Fruit fly (Drosophila melanogaster): ENCODE results near the gene CG7290.

CG7290 gene

DNA sequence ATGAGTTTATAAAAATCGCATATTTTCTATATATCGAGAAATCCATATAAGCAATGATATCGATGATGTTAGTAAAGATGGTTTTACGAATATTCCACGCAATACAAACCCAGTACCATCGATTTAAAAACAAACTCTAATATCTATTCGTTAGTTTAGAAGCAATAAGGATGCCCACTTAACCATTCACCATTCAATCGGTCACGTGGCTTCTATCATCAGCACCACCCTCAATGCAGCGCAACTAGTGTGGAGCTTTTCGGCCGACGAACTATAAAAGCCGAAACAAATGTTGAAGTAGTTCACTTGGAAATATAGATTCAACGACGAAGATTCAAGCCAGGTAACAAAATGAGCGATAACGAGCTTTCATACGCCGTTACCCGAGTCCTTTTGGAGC lies 25.5 kb upstream of the CG7290 start, which contains the start of gene CG13813:
Gene CG13813, plus strand, starts transcription at position 301 of the 400 bp plus-strand sequence.
- no peak for TF ChIP-seq net (GFP tag; optimal IDR thresholded peaks at IDR 0.05)
- TF ChIP-seq CG32006 (GFP tag; optimal IDR thresholded peaks at IDR 0.05) = no peak
- no peak for TF ChIP-seq Eip78C (GFP tag)
- TF ChIP-seq dsx (GFP tag; optimal IDR thresholded peaks at IDR 0.05; ENCODE audit: poor library complexity, severe bottlenecking) = no peak
- no peak for TF ChIP-seq lz (GFP tag; optimal IDR thresholded peaks at IDR 0.05)
- TF ChIP-seq CG10631 (GFP tag; optimal IDR thresholded peaks at IDR 0.05) = no peak

DNA sequence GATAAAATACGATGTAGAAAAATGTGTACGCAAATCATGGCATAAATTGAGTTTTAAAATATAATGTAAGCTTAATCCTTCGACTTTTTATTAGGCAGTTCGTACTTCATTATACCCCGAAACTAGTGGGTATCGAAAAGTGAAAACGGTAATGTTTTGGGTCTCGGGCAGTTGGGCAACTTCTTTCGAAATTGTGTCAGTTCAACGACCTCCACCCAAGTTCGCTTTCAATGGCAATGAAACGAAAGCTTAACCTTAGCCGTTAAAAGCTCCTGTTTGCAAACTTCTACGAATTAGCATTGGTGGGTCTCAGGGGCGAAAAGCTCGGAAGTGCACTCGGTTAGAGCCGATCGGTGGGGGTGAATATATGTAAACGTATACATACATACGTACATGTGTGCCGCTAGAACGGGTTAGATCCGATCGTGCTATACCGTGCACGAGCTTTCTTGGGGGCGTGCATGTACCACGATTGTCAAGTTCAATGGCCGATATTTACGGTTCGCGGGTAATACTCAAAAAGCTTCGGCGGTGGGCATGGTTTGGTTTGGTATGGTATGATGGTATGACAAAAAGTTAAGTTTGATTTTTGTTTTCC lies 24.4 kb upstream of the CG7290 start:
- TF ChIP-seq Hr4 (GFP tag; optimal IDR thresholded peaks at IDR 0.05) (no peak), Gug (GFP tag; IDR thresholded peaks at IDR 0.05) (no peak), svp (GFP tag) (no peak), esn (GFP tag; optimal IDR thresholded peaks at IDR 0.05) (peak; percentile 17), Hr39 (GFP tag; optimal IDR thresholded peaks at IDR 0.05) (no peak), Eip78C (GFP tag) (peak; percentile 74), CG15336 (GFP tag; IDR thresholded peaks at IDR 0.05) (no peak), Lpt (GFP tag; optimal IDR thresholded peaks at IDR 0.05) (no peak), CG8319 (GFP tag; optimal IDR thresholded peaks at IDR 0.05) (no peak), Blimp-1 (GFP tag; optimal IDR thresholded peaks at IDR 0.05) (peak; percentile 87), dsx (GFP tag; optimal IDR thresholded peaks at IDR 0.05; ENCODE audit: poor library complexity, severe bottlenecking) (no peak), CG1621 (tag; optimal IDR thresholded peaks at IDR 0.05) (no peak), CG11294 (GFP tag; IDR thresholded peaks at IDR 0.05) (no peak), fkh (GFP tag; optimal IDR thresholded peaks at IDR 0.05) (no peak), Eip93F (GFP tag; optimal IDR thresholded peaks at IDR 0.05) (peak; percentile 76), CG6276 (GFP tag; optimal IDR thresholded peaks at IDR 0.05) (no peak), CG10669 (GFP tag; optimal IDR thresholded peaks at IDR 0.05) (no peak), CG6163 (GFP tag; IDR thresholded peaks at IDR 0.05) (0 out of 3 replicates have a peak, but pooled peaks have one; percentile 17)

DNA sequence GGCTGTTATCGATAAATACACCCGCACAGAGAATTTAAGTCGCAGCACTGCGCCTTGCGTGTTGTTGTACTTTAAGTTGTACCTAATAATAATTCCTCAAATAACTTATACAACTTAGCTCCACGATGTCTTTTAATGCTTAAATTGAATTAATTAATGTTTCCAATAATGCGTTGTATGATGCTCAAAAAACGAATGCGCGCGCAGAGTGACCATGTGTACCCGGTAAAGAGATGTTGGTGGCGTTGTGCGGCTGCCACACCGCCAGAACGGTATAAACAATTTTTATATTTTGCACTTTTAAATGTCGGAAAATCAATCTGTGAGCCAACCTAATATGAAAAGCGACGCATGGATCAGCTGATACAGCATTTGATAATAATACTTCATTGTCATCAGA lies 20.3 kb upstream of the CG7290 start:
- TF ChIP-seq CG6792 (GFP tag; optimal IDR thresholded peaks at IDR 0.05) = no peak
- TF ChIP-seq Hr4 (GFP tag; optimal IDR thresholded peaks at IDR 0.05) = no peak
- no peak for TF ChIP-seq Ets96B (tag; optimal IDR thresholded peaks at IDR 0.05)
- TF ChIP-seq CG10669 (GFP tag; optimal IDR thresholded peaks at IDR 0.05) = no peak
- no peak for TF ChIP-seq CG34406 (GFP tag; optimal IDR thresholded peaks at IDR 0.05)
- no peak for TF ChIP-seq CG10631 (GFP tag; optimal IDR thresholded peaks at IDR 0.05)
- TF ChIP-seq Hr39 (GFP tag; optimal IDR thresholded peaks at IDR 0.05) = no peak
- no peak for TF ChIP-seq CG8632 (GFP tag; optimal IDR thresholded peaks at IDR 0.05)
- no peak for TF ChIP-seq CG11902 (GFP tag; optimal IDR thresholded peaks at IDR 0.05)
- no peak for TF ChIP-seq Sox102F (GFP tag; optimal IDR thresholded peaks at IDR 0.05)
- no peak for TF ChIP-seq CG9139 (GFP tag; optimal IDR thresholded peaks at IDR 0.05)
- no peak for TF ChIP-seq cyc (GFP tag; optimal IDR thresholded peaks at IDR 0.05)
- no peak for TF ChIP-seq CG3919 (GFP tag; optimal IDR thresholded peaks at IDR 0.05)
- TF ChIP-seq Hr38 (GFP tag; optimal IDR thresholded peaks at IDR 0.05) = no peak
- TF ChIP-seq CG8319 (GFP tag; optimal IDR thresholded peaks at IDR 0.05) = no peak

DNA sequence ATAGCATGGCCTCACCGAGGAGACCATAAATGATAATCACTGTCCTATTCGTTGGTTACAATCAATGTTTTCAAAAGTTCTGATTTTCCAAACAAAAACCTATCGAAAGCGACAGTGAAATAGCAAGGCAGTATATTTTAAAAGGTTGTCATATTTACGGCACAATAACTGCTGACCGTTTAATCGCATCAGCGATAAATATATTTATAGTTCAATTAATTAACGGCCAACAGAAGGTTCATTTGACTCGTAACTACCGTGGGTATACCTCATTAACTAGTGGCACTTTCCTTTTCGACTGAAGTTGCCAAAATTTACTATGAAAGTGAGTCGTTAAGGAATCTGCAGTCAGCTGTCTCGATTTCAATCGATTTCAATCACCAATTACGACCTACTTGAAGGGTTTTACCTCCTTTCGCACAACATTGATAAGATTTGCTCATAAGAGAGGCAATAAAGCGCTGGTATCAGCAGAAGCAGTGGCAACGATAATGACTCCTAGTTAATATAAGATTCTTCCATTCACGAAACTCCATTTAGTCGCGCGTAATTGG lies 17.6 kb upstream of the CG7290 start, which contains the start of gene CG17147:
Gene CG17147, plus strand, starts transcription at position 535 of the 554 bp plus-strand sequence.
- TF ChIP-seq Sox14 (GFP tag; optimal IDR thresholded peaks at IDR 0.05) (no peak), Ets96B (tag; optimal IDR thresholded peaks at IDR 0.05) (no peak), Hr4 (GFP tag; optimal IDR thresholded peaks at IDR 0.05) (no peak), CG6854 (GFP tag; optimal IDR thresholded peaks at IDR 0.05) (no peak), CG4318 (GFP tag; optimal IDR thresholded peaks at IDR 0.05) (no peak), CG11902 (GFP tag; optimal IDR thresholded peaks at IDR 0.05) (no peak), lz (GFP tag; optimal IDR thresholded peaks at IDR 0.05) (no peak), OdsH (GFP tag; optimal IDR thresholded peaks at IDR 0.05) (no peak), CG34406 (GFP tag; optimal IDR thresholded peaks at IDR 0.05) (no peak)

All from whole organism, prepupa.